Fruit fly (Drosophila melanogaster) Kc167 (cell line): Measurements from ENCODE around the gene Acp26Aa.

Source experiments
- Myc ChIP-seq: fragments of >200 bp; optimal IDR thresholded peaks from 2 replicates; lab custom pipeline; 2017; ENCODE audit warnings: missing external identifiers
- Sin3A ChIP-seq: fragments of >200 bp; optimal IDR thresholded peaks from 2 replicates; lab custom pipeline; 2018; ENCODE audit warnings: missing external identifiers
- h ChIP-seq: fragments of >200 bp; optimal IDR thresholded peaks from 3 replicates; lab custom pipeline; 2018; ENCODE audit warnings: missing external identifiers
- insv ChIP-seq: fragments of >200 bp; optimal IDR thresholded peaks from 3 replicates; lab custom pipeline; 2018; ENCODE audit warnings: missing external identifiers
- psq ChIP-seq: fragments of >200 bp; optimal IDR thresholded peaks from 2 replicates; lab custom pipeline; 2017; ENCODE audit warnings: missing external identifiers
- ttk ChIP-seq: sonication (Bioruptor generic); optimal IDR thresholded peaks from 2 replicates; lab custom pipeline; 2017; ENCODE audit warnings: missing external identifiers

Gene Acp26Aa

dm6 chr2L:5893796-5894195, at the start of gene Acp26Aa:
Gene Acp26Aa, minus strand, starts transcription at chr2L:5893896.
- TF ChIP-seq Myc (lab: Kevin White, UChicago) (no peak), h (no peak), psq (lab: Kevin White, UChicago) (no peak), Sin3A (lab: Kevin White, UChicago) (no peak), insv (lab: Kevin White, UChicago) (no peak), ttk (lab: Kevin White, UChicago) (no peak)

- TF ChIP-seq h (no peak), Sin3A (lab: Kevin White, UChicago) (no peak), Myc (lab: Kevin White, UChicago) (no peak), insv (lab: Kevin White, UChicago) (no peak), ttk (lab: Kevin White, UChicago) (no peak), psq (lab: Kevin White, UChicago) (no peak)
Observed at dm6 chr2L:5927363-5927762, 33.7 kb upstream of the Acp26Aa start.

- no peak for TF ChIP-seq ttk (lab: Kevin White, UChicago)
- no peak for TF ChIP-seq psq (lab: Kevin White, UChicago)
- TF ChIP-seq h = no peak
- no peak for TF ChIP-seq insv (lab: Kevin White, UChicago)
- no peak for TF ChIP-seq Myc (lab: Kevin White, UChicago)
- TF ChIP-seq Sin3A (lab: Kevin White, UChicago) = no peak
Observed at dm6 chr2L:5925637-5926036, 31.9 kb upstream of the Acp26Aa start, which contains the start of gene dsf. Gene dsf, plus strand, starts transcription at chr2L:5925937.

- TF ChIP-seq Myc (lab: Kevin White, UChicago) (no peak), insv (lab: Kevin White, UChicago) (no peak)
Observed at dm6 chr2L:5925164-5925563, 31.5 kb upstream of the Acp26Aa start.

dm6 chr2L:5923603-5924138, 30.0 kb upstream of the Acp26Aa start, which contains the start of gene CG9016:
Gene CG9016, minus strand, starts transcription at chr2L:5923653.
- TF ChIP-seq Sin3A (lab: Kevin White, UChicago) = no peak
- TF ChIP-seq insv (lab: Kevin White, UChicago) = no peak
- TF ChIP-seq Myc (lab: Kevin White, UChicago) = no peak
- TF ChIP-seq ttk (lab: Kevin White, UChicago) = no peak
- TF ChIP-seq h = no peak
- TF ChIP-seq psq (lab: Kevin White, UChicago) = no peak

dm6 chr2L:5910189-5910588, 16.5 kb upstream of the Acp26Aa start, which contains the start of gene CG14000:
Gene CG14000, minus strand, starts transcription at chr2L:5910289.
- TF ChIP-seq insv (lab: Kevin White, UChicago) = no peak
- no peak for TF ChIP-seq ttk (lab: Kevin White, UChicago)
- no peak for TF ChIP-seq Myc (lab: Kevin White, UChicago)
- TF ChIP-seq psq (lab: Kevin White, UChicago) = no peak
- no peak for TF ChIP-seq Sin3A (lab: Kevin White, UChicago)
- TF ChIP-seq h = no peak

DNA sequence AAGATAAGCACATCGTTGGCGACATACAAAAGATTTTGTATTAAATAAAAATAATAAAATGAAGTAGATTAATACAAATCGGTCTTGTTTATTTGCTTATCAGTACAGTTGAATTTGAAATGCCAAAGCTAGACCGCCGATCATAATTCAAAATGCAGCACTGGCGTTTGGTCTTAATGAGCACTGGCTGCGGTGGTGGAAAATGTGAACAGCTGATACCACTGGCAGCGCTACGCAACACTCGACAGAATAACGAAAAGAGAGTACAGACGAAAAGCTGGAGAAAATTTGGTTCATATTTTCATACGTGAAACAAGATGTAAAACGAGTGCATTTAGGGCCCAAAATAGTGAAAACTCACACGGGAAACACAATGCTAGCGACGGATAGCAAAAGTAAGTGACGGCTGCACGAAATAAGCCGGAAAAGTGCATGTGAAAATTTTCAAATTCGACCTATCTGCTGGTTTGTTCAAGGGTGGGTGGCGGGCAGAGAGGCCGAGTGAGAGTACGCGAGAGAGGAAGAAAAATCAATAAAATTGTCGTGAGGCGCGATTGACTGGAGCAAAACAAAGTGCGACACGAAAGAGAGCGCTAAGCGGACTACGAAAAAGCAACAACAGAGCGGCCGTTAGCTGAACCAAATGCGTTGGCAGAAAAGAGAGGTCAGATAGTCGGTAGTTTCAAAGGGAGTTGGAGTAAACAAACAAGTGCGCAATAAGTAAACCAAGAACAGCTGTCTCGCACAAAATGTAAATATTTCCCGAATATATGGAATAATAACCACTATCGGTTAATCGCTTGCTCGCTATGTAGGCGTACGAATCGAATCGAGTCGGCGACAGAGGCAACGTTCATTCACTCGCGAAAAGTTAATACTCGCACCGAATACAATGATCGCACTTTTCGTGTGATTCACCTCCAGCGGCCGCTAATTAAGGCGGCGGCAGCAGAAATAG, 13.5 kb upstream of the Acp26Aa start, which contains the start of gene bchs:
TSS of gene bchs (plus strand) at position 277 of the 958 bp plus-strand sequence.
- TF ChIP-seq Myc (lab: Kevin White, UChicago) (no peak), insv (lab: Kevin White, UChicago) (no peak), h (no peak), Sin3A (lab: Kevin White, UChicago) (no peak), ttk (lab: Kevin White, UChicago) (no peak), psq (lab: Kevin White, UChicago) (no peak)

- TF ChIP-seq Sin3A (lab: Kevin White, UChicago) (no peak), psq (lab: Kevin White, UChicago) (no peak), insv (lab: Kevin White, UChicago) (no peak), Myc (lab: Kevin White, UChicago) (no peak), ttk (lab: Kevin White, UChicago) (no peak), h (no peak)
Observed at dm6 chr2L:5904585-5904984, 10.9 kb upstream of the Acp26Aa start, which contains the start of gene CG9021. Gene CG9021, minus strand, starts transcription at chr2L:5904689.

DNA sequence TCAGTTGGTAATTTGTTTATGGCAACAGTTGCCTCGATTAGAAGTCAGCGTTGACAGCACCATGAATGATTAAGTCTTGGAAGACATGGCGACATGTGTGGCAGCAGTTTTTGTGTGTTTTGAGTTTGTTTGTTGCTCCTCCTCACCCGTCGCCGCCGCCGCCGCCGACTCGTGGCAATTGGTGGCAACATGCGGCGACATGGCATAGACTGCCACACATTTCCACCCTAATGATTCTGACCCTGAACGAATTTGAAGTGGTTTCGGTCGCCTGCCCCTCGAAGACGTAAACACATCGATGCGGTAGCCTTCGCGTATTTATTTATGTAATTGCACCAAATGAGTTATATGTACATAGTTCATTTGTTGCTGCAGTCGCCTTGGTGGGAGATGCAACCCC, 9.2 kb upstream of the Acp26Aa start:
- TF ChIP-seq insv (lab: Kevin White, UChicago) (no peak), Sin3A (lab: Kevin White, UChicago) (no peak), Myc (lab: Kevin White, UChicago) (no peak), h (no peak), psq (lab: Kevin White, UChicago) (no peak), ttk (lab: Kevin White, UChicago) (no peak)

- no peak for TF ChIP-seq Sin3A (lab: Kevin White, UChicago)
- TF ChIP-seq psq (lab: Kevin White, UChicago) = no peak
- TF ChIP-seq ttk (lab: Kevin White, UChicago) = no peak
- no peak for TF ChIP-seq h
- TF ChIP-seq Myc (lab: Kevin White, UChicago) = no peak
- TF ChIP-seq insv (lab: Kevin White, UChicago) = no peak
Observed at dm6 chr2L:5901553-5901952, 7.9 kb upstream of the Acp26Aa start.

DNA sequence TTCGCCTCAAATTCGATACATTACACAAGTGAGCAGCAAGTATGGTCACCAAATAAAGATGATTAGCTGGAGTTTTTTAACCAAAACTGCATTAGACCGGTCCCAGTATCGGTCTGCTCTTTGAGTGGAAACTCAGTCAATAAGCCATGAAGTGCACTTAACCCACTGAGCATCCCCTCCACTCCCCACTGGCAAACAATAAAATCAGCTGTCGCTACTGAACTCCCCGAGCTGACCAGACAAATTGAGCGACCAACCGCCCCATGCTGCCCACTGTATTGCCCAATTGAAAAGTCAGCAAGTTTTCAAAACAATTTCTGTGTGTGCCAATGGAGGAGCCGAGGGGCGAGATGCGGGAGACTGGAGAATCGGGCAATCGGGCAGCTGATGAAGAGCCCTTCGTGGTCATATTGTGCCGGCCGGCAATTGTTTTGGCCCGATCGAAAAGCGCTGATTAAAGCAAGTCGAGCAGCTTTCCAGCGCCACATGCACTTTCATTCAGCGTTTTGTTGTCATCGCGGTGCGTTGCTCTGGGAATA, 5.5 kb upstream of the Acp26Aa start:
- TF ChIP-seq h (no peak), Sin3A (lab: Kevin White, UChicago) (no peak), ttk (lab: Kevin White, UChicago) (no peak), Myc (lab: Kevin White, UChicago) (no peak), psq (lab: Kevin White, UChicago) (no peak), insv (lab: Kevin White, UChicago) (no peak)
